Fruit fly (Drosophila melanogaster) whole organism, wandering third instar larva: Measurements from ENCODE around the gene CG3104.

Experiments
- Abd-B ChIP-seq: fragments of >200 bp; optimal IDR thresholded peaks from 2 replicates; lab custom pipeline; 2017; ENCODE audit warnings: missing biosample characterization, missing genetic modification characterization
- CG9705 ChIP-seq: fragments of 200-800 bp; sonication (Bioruptor generic); optimal IDR thresholded peaks from 2 replicates; lab custom pipeline; 2018; ENCODE audit warnings: missing biosample characterization, mild to moderate bottlenecking, missing genetic modification characterization
- CrebA ChIP-seq: fragments of 200-800 bp; sonication (Bioruptor generic); optimal IDR thresholded peaks from 2 replicates; lab custom pipeline; 2016; ENCODE audit warnings: missing biosample characterization, mild to moderate bottlenecking, missing genetic modification characterization, borderline replicate concordance
- Dif ChIP-seq: fragments of 200-275, 200-300 bp; sonication (Bioruptor generic); optimal IDR thresholded peaks from 2 replicates; lab custom pipeline; 2018; ENCODE audit warnings: missing biosample characterization, missing genetic modification characterization; ENCODE audit not compliant: partially characterized antibody
- HLH106 ChIP-seq: fragments of 200-800 bp; optimal IDR thresholded peaks from 3 replicates; lab custom pipeline; 2019; ENCODE audit warnings: missing biosample characterization, mild to moderate bottlenecking, missing genetic modification characterization, moderate library complexity
- Hr83 ChIP-seq: fragments of 200-300 bp; sonication (Bioruptor generic); optimal IDR thresholded peaks from 2 replicates; lab custom pipeline; 2016; ENCODE audit warnings: missing biosample characterization, mild to moderate bottlenecking, missing genetic modification characterization, moderate library complexity; ENCODE audit not compliant: poor library complexity, severe bottlenecking
- Mio ChIP-seq: sonication (Bioruptor generic); optimal IDR thresholded peaks from 2 replicates; lab custom pipeline; 2016; ENCODE audit warnings: missing biosample characterization, missing genetic modification characterization
- Myc ChIP-seq: fragments of >200 bp; optimal IDR thresholded peaks from 2 replicates; lab custom pipeline; 2017
- OdsH ChIP-seq: fragments of 200-800 bp; sonication (Bioruptor generic); optimal IDR thresholded peaks from 2 replicates; lab custom pipeline; 2016; ENCODE audit warnings: missing biosample characterization, mild to moderate bottlenecking, missing genetic modification characterization
- Rel ChIP-seq, 2 experiments: fragments of 200-800 bp; sonication (Bioruptor generic) in 1 of 2; optimal IDR thresholded peaks; 2 replicates in 1 of 2; 3 replicates in 1 of 2; lab custom pipeline; 2016 to 2019; ENCODE audit warnings: mild to moderate bottlenecking in 2 of 2, missing biosample characterization in 2 of 2, missing genetic modification characterization in 2 of 2, moderate library complexity in 1 of 2
- Sp1 ChIP-seq: fragments of 200-800 bp; sonication (Bioruptor generic); optimal IDR thresholded peaks from 3 replicates; lab custom pipeline; 2019; ENCODE audit warnings: missing biosample characterization, mild to moderate bottlenecking, missing genetic modification characterization, moderate library complexity
- Vsx2 ChIP-seq: fragments of 200-300, 225-300 bp; sonication (Bioruptor generic); optimal IDR thresholded peaks from 2 replicates; lab custom pipeline; 2018; ENCODE audit warnings: missing biosample characterization, missing genetic modification characterization; ENCODE audit not compliant: partially characterized antibody
- br ChIP-seq: fragments of 200-800 bp; sonication (Bioruptor generic); optimal IDR thresholded peaks from 2 replicates; lab custom pipeline; 2016; ENCODE audit warnings: missing biosample characterization, missing genetic modification characterization
- dl ChIP-seq, 2 experiments: fragments of 175-275, 200-275 bp in 1 of 2; fragments of 200-275 bp in 1 of 2; sonication (Bioruptor generic); optimal IDR thresholded peaks; lab custom pipeline; 2018; ENCODE audit warnings: mild to moderate bottlenecking in 2 of 2, missing biosample characterization in 2 of 2, missing genetic modification characterization in 2 of 2, moderate library complexity in 2 of 2; ENCODE audit not compliant: partially characterized antibody in 2 of 2, insufficient read depth in 1 of 2
- dmrt93B ChIP-seq: fragments of 200-800 bp; sonication (Bioruptor generic); optimal IDR thresholded peaks from 2 replicates; lab custom pipeline; 2018; ENCODE audit warnings: missing biosample characterization, mild to moderate bottlenecking, missing genetic modification characterization
- dsf ChIP-seq: sonication (Bioruptor generic); optimal IDR thresholded peaks from 2 replicates; lab custom pipeline; 2016; ENCODE audit warnings: missing biosample characterization, missing genetic modification characterization, borderline replicate concordance
- ey ChIP-seq: fragments of 200-800 bp; sonication (Bioruptor generic); optimal IDR thresholded peaks from 2 replicates; lab custom pipeline; 2016; ENCODE audit warnings: missing biosample characterization, missing genetic modification characterization
- fru ChIP-seq: fragments of 200-800 bp; sonication (Bioruptor generic); optimal IDR thresholded peaks from 3 replicates; lab custom pipeline; 2016; ENCODE audit warnings: missing biosample characterization, mild to moderate bottlenecking, missing genetic modification characterization
- jim ChIP-seq: fragments of 175-275, 200-325 bp; sonication (Bioruptor generic); optimal IDR thresholded peaks from 2 replicates; lab custom pipeline; 2016; ENCODE audit warnings: missing biosample characterization, mild to moderate bottlenecking, missing genetic modification characterization
- lola ChIP-seq: fragments of >200 bp; optimal IDR thresholded peaks from 2 replicates; lab custom pipeline; 2017; ENCODE audit warnings: missing biosample characterization, missing genetic modification characterization
- pan ChIP-seq: fragments of >200 bp; optimal IDR thresholded peaks from 2 replicates; lab custom pipeline; 2017
- psq ChIP-seq: fragments of 200-800 bp; sonication (Bioruptor generic); optimal IDR thresholded peaks from 3 replicates; lab custom pipeline; 2017; ENCODE audit warnings: missing biosample characterization, mild to moderate bottlenecking, missing genetic modification characterization, moderate library complexity
- rgr ChIP-seq: fragments of 200-800 bp; sonication (Bioruptor generic); optimal IDR thresholded peaks from 3 replicates; lab custom pipeline; 2016; ENCODE audit warnings: missing biosample characterization, mild to moderate bottlenecking, missing genetic modification characterization
- sv ChIP-seq: fragments of 200-800 bp; sonication (Bioruptor generic); optimal IDR thresholded peaks from 3 replicates; lab custom pipeline; 2016; ENCODE audit warnings: missing biosample characterization, missing genetic modification characterization

CG3104 gene

dm6 chr2L:2829637-2830340 is 25.8 kb downstream of the CG3104 start, which contains the start of gene Duox:
Duox (minus strand) TSS chr2L:2830248.
- TF ChIP-seq dsf (no peak), Dif (GFP tag; lab: Kevin White, UChicago) (peak; percentile 78), dl (GFP tag; optimal IDR thresholded peaks at IDR 0.05; lab: Kevin White, UChicago; ENCODE audit: insufficient read depth in 1 of 2, partially characterized antibody in 2 of 2) (peak; percentile 12 to 32), jim (peak; percentile 45), psq (peak; percentile 89), Hr83 (GFP tag; lab: Kevin White, UChicago) (peak; percentile 74), Vsx2 (GFP tag; lab: Kevin White, UChicago) (peak; percentile 7), OdsH (GFP tag; lab: Kevin White, UChicago) (no peak)

dm6 chr2L:2825406-2825805 is 30.2 kb downstream of the CG3104 start, which contains the start of gene CG3123:
CG3123 (minus strand) TSS chr2L:2825506.
- TF ChIP-seq dmrt93B, result no peak
- TF ChIP-seq lola (GFP tag; lab: Kevin White, UChicago), result no peak
- no peak for TF ChIP-seq CG9705 (GFP tag; lab: Kevin White, UChicago)
- TF ChIP-seq dl (GFP tag; optimal IDR thresholded peaks at IDR 0.05; lab: Kevin White, UChicago; ENCODE audit: insufficient read depth in 1 of 2, partially characterized antibody in 2 of 2), result no peak
- no peak for TF ChIP-seq Myc (lab: Kevin White, UChicago)
- no peak for TF ChIP-seq fru (GFP tag; lab: Kevin White, UChicago)
- TF ChIP-seq HLH106 (tag; lab: Kevin White, UChicago), result no peak
- TF ChIP-seq Rel (GFP tag; optimal IDR thresholded peaks at IDR 0.05; lab: Kevin White, UChicago), result no peak
- no peak for TF ChIP-seq Rel (tag; optimal IDR thresholded peaks at IDR 0.05; lab: Kevin White, UChicago)

dm6 chr2L:2815673-2816072 is 39.9 kb downstream of the CG3104 start, which contains the start of gene G6P:
G6P (minus strand) TSS chr2L:2815760.
- TF ChIP-seq sv (GFP tag; lab: Kevin White, UChicago) (no peak), HLH106 (tag; lab: Kevin White, UChicago) (no peak), pan (lab: Kevin White, UChicago) (no peak), dl (GFP tag; optimal IDR thresholded peaks at IDR 0.05; lab: Kevin White, UChicago; ENCODE audit: insufficient read depth in 1 of 2, partially characterized antibody in 2 of 2) (no peak), br (GFP tag; lab: Kevin White, UChicago) (no peak), Dif (GFP tag; lab: Kevin White, UChicago) (no peak), Abd-B (GFP tag; lab: Kevin White, UChicago) (no peak), lola (GFP tag; lab: Kevin White, UChicago) (no peak), Mio (GFP tag; lab: Kevin White, UChicago) (no peak), Myc (lab: Kevin White, UChicago) (no peak), Hr83 (GFP tag; lab: Kevin White, UChicago) (no peak), rgr (GFP tag; lab: Kevin White, UChicago) (no peak), psq (no peak)

dm6 chr2L:2812137-2812536 is 43.4 kb downstream of the CG3104 start, which contains the start of gene CG2964:
CG2964 (plus strand) TSS chr2L:2812437.
- TF ChIP-seq psq (no peak), HLH106 (tag; lab: Kevin White, UChicago) (no peak), ey (no peak), dl (GFP tag; optimal IDR thresholded peaks at IDR 0.05; lab: Kevin White, UChicago; ENCODE audit: insufficient read depth in 1 of 2, partially characterized antibody in 2 of 2) (no peak), Myc (lab: Kevin White, UChicago) (peak; percentile 62), Vsx2 (GFP tag; lab: Kevin White, UChicago) (no peak)
- TF ChIP-seq, all 38 proteins: peak for 1

- TF ChIP-seq fru (GFP tag; lab: Kevin White, UChicago), result no peak
- TF ChIP-seq Rel (GFP tag; optimal IDR thresholded peaks at IDR 0.05; lab: Kevin White, UChicago), result no peak
- peak; percentile 77 for TF ChIP-seq Rel (tag; optimal IDR thresholded peaks at IDR 0.05; lab: Kevin White, UChicago)
- TF ChIP-seq Sp1 (GFP tag; lab: Kevin White, UChicago), result no peak
- TF ChIP-seq CrebA (GFP tag; lab: Kevin White, UChicago), result peak; percentile 13
These were observed 44.7 kb downstream of the CG3104 start for dm6 chr2L:2810831-2811230.
